Worm (Caenorhabditis elegans) whole organism, L4 larva: Measurements from ENCODE around the gene ZK688.9.
A peak's percentile ranks its signal among the peaks of the same experiment; 100 is the strongest.

ENCODE experiments used
- D1046.2 ChIP-seq: fragments of 200-800 bp; sonication (Bioruptor generic); IDR thresholded peaks from 2 replicates; pipeline ENCODE4 v1.3.6; 2022; ENCODE audit warnings: missing genetic modification characterization, missing compliant biosample characterization
- F37D6.2 ChIP-seq: sonication (generic microtip); optimal IDR thresholded peaks from 2 replicates; lab custom pipeline; 2016; ENCODE audit warnings: mild to moderate bottlenecking, missing genetic modification characterization, missing compliant biosample characterization
- T20F7.1 ChIP-seq: fragments of 200-800 bp; sonication (Bioruptor generic); optimal IDR thresholded peaks from 2 replicates; lab custom pipeline; 2018; ENCODE audit warnings: mild to moderate bottlenecking, missing genetic modification characterization, missing compliant biosample characterization
- Y5F2A.4 ChIP-seq: fragments of 200-800 bp; sonication (Bioruptor generic); optimal IDR thresholded peaks from 2 replicates; lab custom pipeline; 2018; ENCODE audit warnings: mild to moderate bottlenecking, missing genetic modification characterization, missing compliant biosample characterization
- aha-1 ChIP-seq: fragments of 150-350 bp; peaks from one replicate; lab custom pipeline; 2014; ENCODE audit warnings: missing biosample characterization, missing genetic modification characterization
- ceh-44 ChIP-seq: fragments of 200-800 bp; sonication (Bioruptor generic); IDR thresholded peaks from 2 replicates; pipeline ENCODE4 v1.3.6; 2022; ENCODE audit warnings: missing genetic modification reagents, missing genetic modification characterization, missing compliant biosample characterization
- daf-16 ChIP-seq, 3 experiments: sonication (generic microtip); optimal IDR thresholded peaks; 2 replicates each; lab custom pipeline; 2016 to 2017; ENCODE audit warnings: missing genetic modification characterization in 3 of 3, missing genetic modification reagents in 3 of 3, mild to moderate bottlenecking in 2 of 3, missing compliant biosample characterization in 2 of 3, missing biosample characterization in 1 of 3, moderate library complexity in 1 of 3
- dmd-6 ChIP-seq: fragments of 200-800 bp; sonication (Bioruptor generic); IDR thresholded peaks from 2 replicates; pipeline ENCODE4 v1.3.6; 2022; ENCODE audit warnings: missing genetic modification reagents, missing genetic modification characterization, missing compliant biosample characterization
- dmd-8 ChIP-seq: fragments of 200-800 bp; sonication (Bioruptor generic); IDR thresholded peaks from 2 replicates; pipeline ENCODE4 v1.3.6; 2022; ENCODE audit warnings: missing genetic modification characterization, missing compliant biosample characterization
- dpl-1 ChIP-seq: fragments of 150-350 bp; optimal IDR thresholded peaks from 2 replicates; lab custom pipeline; 2014; ENCODE audit warnings: missing biosample characterization, missing genetic modification reagents, missing genetic modification characterization
- dve-1 ChIP-seq: sonication (generic microtip); optimal IDR thresholded peaks from 2 replicates; lab custom pipeline; 2017; ENCODE audit warnings: antibody characterized with exemption, mild to moderate bottlenecking, missing genetic modification characterization, missing compliant biosample characterization; ENCODE audit not compliant: insufficient read depth
- egl-43 ChIP-seq: fragments of 200-800 bp; sonication (Bioruptor generic); IDR thresholded peaks from 2 replicates; pipeline ENCODE4 v1.3.6; 2022; ENCODE audit warnings: missing genetic modification reagents, missing genetic modification characterization, missing compliant biosample characterization
- fkh-10 ChIP-seq: fragments of 150-350 bp; optimal IDR thresholded peaks from 2 replicates; lab custom pipeline; 2014; ENCODE audit warnings: missing biosample characterization, missing genetic modification reagents, missing genetic modification characterization
- fos-1 ChIP-seq: fragments of 150-350 bp; optimal IDR thresholded peaks from 2 replicates; lab custom pipeline; 2014; ENCODE audit warnings: missing biosample characterization, missing genetic modification characterization
- hlh-30 ChIP-seq: sonication (generic microtip); optimal IDR thresholded peaks from 2 replicates; lab custom pipeline; 2017; ENCODE audit warnings: antibody characterized with exemption, mild to moderate bottlenecking, missing genetic modification characterization, missing compliant biosample characterization; ENCODE audit not compliant: insufficient read depth
- jun-1 ChIP-seq: fragments of 150-350 bp; optimal IDR thresholded peaks from 2 replicates; lab custom pipeline; 2014; ENCODE audit warnings: missing biosample characterization, missing genetic modification reagents, missing genetic modification characterization
- lin-1 ChIP-seq: fragments of 200-800 bp; sonication (Bioruptor generic); IDR thresholded peaks from 2 replicates; pipeline ENCODE4 v1.3.6; 2022; ENCODE audit warnings: missing genetic modification reagents, missing genetic modification characterization, missing compliant biosample characterization
- lin-38 ChIP-seq: fragments of 200-800 bp; sonication (Bioruptor generic); IDR thresholded peaks from 2 replicates; pipeline ENCODE4 v1.3.6; 2022; ENCODE audit warnings: missing genetic modification reagents, missing genetic modification characterization, missing compliant biosample characterization
- lir-3 ChIP-seq: sonication (generic microtip); optimal IDR thresholded peaks from 2 replicates; lab custom pipeline; 2016; ENCODE audit warnings: mild to moderate bottlenecking, missing genetic modification characterization, missing compliant biosample characterization
- mdt-29 ChIP-seq: fragments of 200-800 bp; sonication (Bioruptor generic); IDR thresholded peaks from 2 replicates; pipeline ENCODE4 v1.3.6; 2022; ENCODE audit warnings: missing genetic modification reagents, missing genetic modification characterization, missing compliant biosample characterization
- mep-1 ChIP-seq: fragments of 150-350 bp; sonication (generic microtip); optimal IDR thresholded peaks from 3 replicates; lab custom pipeline; 2014; ENCODE audit warnings: missing biosample characterization, missing genetic modification characterization
- mes-2 ChIP-seq: sonication (generic microtip); optimal IDR thresholded peaks from 2 replicates; lab custom pipeline; 2016; ENCODE audit warnings: missing genotype, mild to moderate bottlenecking, missing genetic modification characterization, missing compliant biosample characterization; ENCODE audit not compliant: poor library complexity, severe bottlenecking
- nhr-237 ChIP-seq: sonication (generic microtip); optimal IDR thresholded peaks from 2 replicates; lab custom pipeline; 2017; ENCODE audit warnings: missing biosample characterization, missing genetic modification characterization
- nhr-25 ChIP-seq: sonication (generic microtip); optimal IDR thresholded peaks from 2 replicates; lab custom pipeline; 2017; ENCODE audit warnings: missing genetic modification characterization, mild to moderate bottlenecking, missing compliant biosample characterization, antibody characterized with exemption, moderate library complexity, borderline replicate concordance; ENCODE audit not compliant: insufficient read depth
- nhr-28 ChIP-seq: fragments of 150-350 bp; optimal IDR thresholded peaks from 2 replicates; lab custom pipeline; 2014; ENCODE audit warnings: missing biosample characterization, missing genetic modification characterization
- pha-4 ChIP-seq, 2 experiments: fragments of 150-350 bp in 1 of 2; fragments of 200-800 bp in 1 of 2; sonication (Bioruptor generic) in 1 of 2; IDR thresholded peaks in 1 of 2; optimal IDR thresholded peaks in 1 of 2; 2 replicates each; pipeline versions ENCODE4 v1.3.6 to Lab custom; 2014 to 2022; ENCODE audit warnings: missing genetic modification characterization in 2 of 2, missing genetic modification reagents in 2 of 2, missing biosample characterization in 1 of 2, missing compliant biosample characterization in 1 of 2
- pqm-1 ChIP-seq: sonication (generic microtip); optimal IDR thresholded peaks from 2 replicates; lab custom pipeline; 2017; ENCODE audit warnings: missing biosample characterization, missing genetic modification characterization
- sdz-12 ChIP-seq: fragments of 200-800 bp; sonication (Bioruptor generic); optimal IDR thresholded peaks from 2 replicates; lab custom pipeline; 2018; ENCODE audit warnings: mild to moderate bottlenecking, missing genetic modification characterization, missing compliant biosample characterization
- spr-1 ChIP-seq: sonication (generic microtip); optimal IDR thresholded peaks from 2 replicates; lab custom pipeline; 2016; ENCODE audit warnings: mild to moderate bottlenecking, missing genetic modification characterization, missing compliant biosample characterization
- spr-3 ChIP-seq: fragments of 200-800 bp; sonication (Bioruptor generic); optimal IDR thresholded peaks from 2 replicates; lab custom pipeline; 2018; ENCODE audit warnings: mild to moderate bottlenecking, missing genetic modification characterization, missing compliant biosample characterization
- tra-1 ChIP-seq: fragments of 200-800 bp; sonication (Bioruptor generic); IDR thresholded peaks from 2 replicates; pipeline ENCODE4 v1.3.6; 2022; ENCODE audit warnings: missing genetic modification reagents, missing genetic modification characterization, missing compliant biosample characterization
- unc-130 ChIP-seq: sonication (generic microtip); optimal IDR thresholded peaks from 2 replicates; lab custom pipeline; 2016; ENCODE audit warnings: missing genetic modification reagents, missing genetic modification characterization, missing compliant biosample characterization
- unc-62 ChIP-seq, 3 experiments: fragments of 150-350 bp in 1 of 3; sonication (generic microtip); optimal IDR thresholded peaks in 2 of 3; peaks in 1 of 3; 1 replicate in 1 of 3; 2 replicates in 2 of 3; lab custom pipeline; 2014 to 2017; ENCODE audit warnings: missing biosample characterization in 3 of 3, missing genetic modification characterization in 3 of 3, missing genetic modification reagents in 3 of 3, missing genotype in 1 of 3
- zip-11 ChIP-seq: fragments of 200-800 bp; sonication (Bioruptor generic); IDR thresholded peaks from 2 replicates; pipeline ENCODE4 v1.3.6; 2022; ENCODE audit warnings: missing genetic modification characterization, missing compliant biosample characterization

Gene ZK688.9

ce11 chrIII:7882900-7883299, at the start of gene ZK688.9:
ZK688.9 (minus strand) TSS chrIII:7883000.
- TF ChIP-seq lin-1 (GFP tag; lab: Robert Waterston, UW) (no peak), pha-4 (GFP tag; IDR thresholded peaks at IDR 0.05; lab: Robert Waterston, UW) (no peak), pha-4 (tag; optimal IDR thresholded peaks at IDR 0.05; lab: Kevin White, UChicago) (no peak), zip-11 (no peak), F37D6.2 (no peak), dve-1 (tag; lab: Kevin White, UChicago) (no peak), mep-1 (tag; lab: Kevin White, UChicago) (no peak), tra-1 (no peak)

ce11 chrIII:7928549-7929129, 45.8 kb upstream of the ZK688.9 start, which contains the start of the genes C29E4.13 and npp-15:
C29E4.13 (minus strand) TSS chrIII:7928717.
npp-15 (plus strand) TSS chrIII:7929043.
- TF ChIP-seq lin-38 (GFP tag; lab: Robert Waterston, UW), result peak; percentile 33; the same call in 1 of the 2 replicates
- TF ChIP-seq egl-43 (GFP tag; lab: Robert Waterston, UW), result no peak
- no peak for TF ChIP-seq daf-16 (GFP tag; optimal IDR thresholded peaks at IDR 0.05; lab: Kevin White, UChicago)
- peak; percentile 37 for TF ChIP-seq daf-16 (tag; optimal IDR thresholded peaks at IDR 0.05; lab: Kevin White, UChicago)
- no peak for TF ChIP-seq fos-1 (tag; lab: Kevin White, UChicago)
- peak; percentile 34 for TF ChIP-seq nhr-28
- TF ChIP-seq mes-2 (tag; lab: Kevin White, UChicago), result peak; percentile 64
- TF ChIP-seq dpl-1, result peak; percentile 81
- peak; percentile 72 for TF ChIP-seq T20F7.1
- peak; percentile 28 for TF ChIP-seq dve-1 (tag; lab: Kevin White, UChicago)
- TF ChIP-seq mep-1 (tag; lab: Kevin White, UChicago), result peak; percentile 10
- no peak for TF ChIP-seq nhr-237 (tag; lab: Kevin White, UChicago)
- TF ChIP-seq pqm-1 (tag; lab: Kevin White, UChicago), result peak; percentile 21
- TF ChIP-seq spr-1 (tag; lab: Kevin White, UChicago), result no peak
- TF ChIP-seq lir-3 (tag; lab: Kevin White, UChicago), result no peak
- peak; percentile 12 for TF ChIP-seq hlh-30 (tag; lab: Kevin White, UChicago)
- no peak for TF ChIP-seq dmd-8 (GFP tag; lab: Robert Waterston, UW)
- peak; percentile 39 for TF ChIP-seq unc-130 (GFP tag; lab: Kevin White, UChicago)
- TF ChIP-seq, all 104 proteins: peak for 11

ce11 chrIII:7925968-7926367, 43.2 kb upstream of the ZK688.9 start:
- TF ChIP-seq jun-1 (tag; lab: Kevin White, UChicago) (no peak), aha-1 (peak; percentile 70), D1046.2 (GFP tag; lab: Robert Waterston, UW) (no peak), nhr-25 (no peak), Y5F2A.4 (GFP tag; lab: Kevin White, UChicago) (no peak), mes-2 (tag; lab: Kevin White, UChicago) (peak; percentile 7), mdt-29 (GFP tag; lab: Robert Waterston, UW) (no peak), spr-3 (GFP tag; lab: Kevin White, UChicago) (no peak), ceh-44 (GFP tag; lab: Robert Waterston, UW) (no peak), tra-1 (no peak), fkh-10 (no peak), dmd-6 (GFP tag; lab: Robert Waterston, UW) (no peak)

DNA sequence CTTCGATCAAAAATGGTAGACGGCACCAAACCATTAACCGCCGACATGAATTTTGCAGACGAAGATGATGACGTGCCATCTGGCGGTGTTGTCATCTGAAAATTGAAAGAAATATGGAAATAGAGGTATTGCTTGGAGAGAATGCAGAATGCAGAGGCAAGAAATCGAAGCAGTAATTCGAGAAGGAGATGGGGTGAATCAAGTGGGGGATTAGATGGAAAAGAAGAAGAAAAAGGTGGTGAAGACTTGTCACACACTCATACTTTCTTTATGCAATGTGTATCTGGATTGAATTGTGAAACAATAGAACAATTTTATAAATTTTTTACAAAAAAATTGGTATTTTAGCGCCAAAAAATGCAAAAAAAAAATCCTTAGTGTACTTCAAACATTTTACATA, 42.0 kb upstream of the ZK688.9 start, which contains the start of gene tag-250:
TSS of gene tag-250 (minus strand) at position 101 of the 400 bp plus-strand sequence.
- TF ChIP-seq unc-62 (GFP tag; optimal IDR thresholded peaks at IDR 0.05 in 1 of 2; lab: Kevin White, UChicago) (peak in 1 of 2 experiments; percentile 72), unc-62 (tag; optimal IDR thresholded peaks at IDR 0.05; lab: Kevin White, UChicago) (no peak), sdz-12 (GFP tag; lab: Kevin White, UChicago) (no peak)
- TF ChIP-seq, all 104 proteins: peak for 1
